Worm (Caenorhabditis elegans) whole organism, L2 larva: ENCODE measurements around the gene ZC21.10.

Experiments used
- C34F6.9 ChIP-seq: fragments of 150-350 bp; optimal IDR thresholded peaks from 2 replicates; lab custom pipeline; 2014; ENCODE audit warnings: missing biosample characterization, missing genetic modification characterization
- F13H6.1 ChIP-seq: sonication (generic microtip); optimal IDR thresholded peaks from 2 replicates; lab custom pipeline; 2016; ENCODE audit warnings: missing genetic modification characterization, missing compliant biosample characterization
- R02D3.7 ChIP-seq: fragments of 150-350 bp; optimal IDR thresholded peaks from 2 replicates; lab custom pipeline; 2014; ENCODE audit warnings: missing biosample characterization, missing genetic modification characterization
- Y55F3AM.14 ChIP-seq: fragments of 200-800 bp; sonication (Bioruptor generic); optimal IDR thresholded peaks from 2 replicates; lab custom pipeline; 2018; ENCODE audit warnings: mild to moderate bottlenecking, missing genetic modification characterization, missing compliant biosample characterization
- ZK546.5 ChIP-seq: sonication (generic microtip); optimal IDR thresholded peaks from 2 replicates; lab custom pipeline; 2017; ENCODE audit warnings: missing biosample characterization, missing genetic modification characterization
- alr-1 ChIP-seq: fragments of 150-350 bp; optimal IDR thresholded peaks from 2 replicates; lab custom pipeline; 2014; ENCODE audit warnings: missing biosample characterization, missing genetic modification characterization
- aly-2 ChIP-seq: fragments of 150-350 bp; optimal IDR thresholded peaks from 2 replicates; lab custom pipeline; 2014; ENCODE audit warnings: missing biosample characterization, missing genetic modification characterization
- ama-1 ChIP-seq: fragments of 150-350 bp; optimal IDR thresholded peaks from 2 replicates; lab custom pipeline; 2018; ENCODE audit warnings: inconsistent platforms
- blmp-1 ChIP-seq: sonication (generic microtip); optimal IDR thresholded peaks from 2 replicates; lab custom pipeline; 2017; ENCODE audit warnings: missing genetic modification characterization, mild to moderate bottlenecking, missing compliant biosample characterization, antibody characterized with exemption, moderate library complexity; ENCODE audit not compliant: insufficient read depth
- ceh-16 ChIP-seq: fragments of 150-350 bp; optimal IDR thresholded peaks from 2 replicates; lab custom pipeline; 2014; ENCODE audit warnings: missing biosample characterization, missing genetic modification characterization
- ceh-82 ChIP-seq: fragments of 150-350 bp; optimal IDR thresholded peaks from 2 replicates; lab custom pipeline; 2014; ENCODE audit warnings: missing biosample characterization, missing genetic modification characterization
- crh-2 ChIP-seq: sonication (generic microtip); optimal IDR thresholded peaks from 2 replicates; lab custom pipeline; 2017; ENCODE audit warnings: missing biosample characterization, missing genetic modification characterization
- dmd-4 ChIP-seq: sonication (generic microtip); optimal IDR thresholded peaks from 2 replicates; lab custom pipeline; 2017; ENCODE audit warnings: missing biosample characterization, missing genetic modification characterization
- egl-27 ChIP-seq: sonication (generic microtip); optimal IDR thresholded peaks from 3 replicates; lab custom pipeline; 2017; ENCODE audit warnings: missing biosample characterization, missing genetic modification reagents, missing genetic modification characterization
- elt-1 ChIP-seq: fragments of 150-350 bp; optimal IDR thresholded peaks from 2 replicates; lab custom pipeline; 2014; ENCODE audit warnings: missing biosample characterization, missing genetic modification characterization
- elt-3 ChIP-seq: sonication (generic microtip); optimal IDR thresholded peaks from 2 replicates; lab custom pipeline; 2017; ENCODE audit warnings: missing biosample characterization, missing genetic modification characterization
- fos-1 ChIP-seq: fragments of 150-350 bp; optimal IDR thresholded peaks from 2 replicates; lab custom pipeline; 2014; ENCODE audit warnings: missing biosample characterization, missing genetic modification characterization
- gmeb-1 ChIP-seq: fragments of 150-350 bp; optimal IDR thresholded peaks from 2 replicates; lab custom pipeline; 2014; ENCODE audit warnings: missing biosample characterization, missing genetic modification characterization
- lin-11 ChIP-seq: fragments of 150-350 bp; sonication (generic microtip); optimal IDR thresholded peaks from 2 replicates; lab custom pipeline; 2014; ENCODE audit warnings: missing biosample characterization, missing genetic modification characterization, inconsistent platforms, mixed read lengths
- lin-13 ChIP-seq: fragments of 150-350 bp; optimal IDR thresholded peaks from 2 replicates; lab custom pipeline; 2014; ENCODE audit warnings: missing biosample characterization, missing genetic modification reagents, missing genetic modification characterization
- lin-39 ChIP-seq: fragments of 150-350 bp; optimal IDR thresholded peaks from 2 replicates; lab custom pipeline; 2014; ENCODE audit warnings: missing biosample characterization, missing genetic modification reagents, missing genetic modification characterization
- lsy-2 ChIP-seq, 2 experiments: fragments of 150-350 bp in 1 of 2; sonication (generic microtip) in 1 of 2; optimal IDR thresholded peaks; 2 replicates each; lab custom pipeline; 2014 to 2017; ENCODE audit warnings: missing biosample characterization in 2 of 2, missing genetic modification characterization in 2 of 2
- mab-5 ChIP-seq: fragments of 150-350 bp; optimal IDR thresholded peaks from 2 replicates; lab custom pipeline; 2014; ENCODE audit warnings: missing biosample characterization, missing genetic modification characterization
- mbf-1 ChIP-seq: sonication (generic microtip); optimal IDR thresholded peaks from 2 replicates; lab custom pipeline; 2017; ENCODE audit warnings: missing biosample characterization, missing genetic modification characterization
- mdl-1 ChIP-seq, 2 experiments: fragments of 150-350 bp in 1 of 2; sonication (generic microtip) in 1 of 2; optimal IDR thresholded peaks; 2 replicates each; lab custom pipeline; 2017; ENCODE audit warnings: missing biosample characterization in 2 of 2, missing genetic modification characterization in 2 of 2
- nhr-10 ChIP-seq: sonication (generic microtip); optimal IDR thresholded peaks from 2 replicates; lab custom pipeline; 2017; ENCODE audit warnings: missing biosample characterization, missing genetic modification characterization
- nhr-11 ChIP-seq: fragments of 150-350 bp; optimal IDR thresholded peaks from 2 replicates; lab custom pipeline; 2014; ENCODE audit warnings: missing biosample characterization, missing genetic modification characterization
- nhr-12 ChIP-seq: fragments of 150-350 bp; optimal IDR thresholded peaks from 2 replicates; lab custom pipeline; 2014; ENCODE audit warnings: missing biosample characterization, missing genetic modification characterization
- nhr-129 ChIP-seq: fragments of 150-350 bp; optimal IDR thresholded peaks from 2 replicates; lab custom pipeline; 2014; ENCODE audit warnings: missing biosample characterization, missing genetic modification characterization
- nhr-21 ChIP-seq: fragments of 150-350 bp; optimal IDR thresholded peaks from 2 replicates; lab custom pipeline; 2014; ENCODE audit warnings: missing biosample characterization, missing genetic modification characterization
- nhr-23 ChIP-seq: fragments of 150-350 bp; optimal IDR thresholded peaks from 2 replicates; lab custom pipeline; 2014; ENCODE audit warnings: missing biosample characterization, missing genetic modification reagents, missing genetic modification characterization
- nhr-237 ChIP-seq: fragments of 150-350 bp; optimal IDR thresholded peaks from 2 replicates; lab custom pipeline; 2014; ENCODE audit warnings: missing biosample characterization, missing genetic modification characterization
- nhr-25 ChIP-seq: fragments of 150-350 bp; sonication (generic microtip); optimal IDR thresholded peaks from 3 replicates; lab custom pipeline; 2014; ENCODE audit warnings: missing biosample characterization, missing genetic modification characterization
- nhr-6 ChIP-seq: fragments of 150-350 bp; optimal IDR thresholded peaks from 2 replicates; lab custom pipeline; 2014; ENCODE audit warnings: missing biosample characterization, missing genetic modification characterization
- nhr-77 ChIP-seq: fragments of 150-350 bp; optimal IDR thresholded peaks from 2 replicates; lab custom pipeline; 2014; ENCODE audit warnings: missing biosample characterization, missing genetic modification characterization
- peb-1 ChIP-seq: fragments of 150-350 bp; optimal IDR thresholded peaks from 2 replicates; lab custom pipeline; 2014; ENCODE audit warnings: missing biosample characterization, missing genetic modification characterization
- sem-4 ChIP-seq: fragments of 150-350 bp; optimal IDR thresholded peaks from 2 replicates; lab custom pipeline; 2014; ENCODE audit warnings: missing biosample characterization, missing genetic modification reagents, missing genetic modification characterization
- skn-1 ChIP-seq: sonication (generic microtip); optimal IDR thresholded peaks from 2 replicates; lab custom pipeline; 2017; ENCODE audit warnings: missing biosample characterization, missing genetic modification characterization
- sma-3 ChIP-seq: sonication (generic microtip); optimal IDR thresholded peaks from 2 replicates; lab custom pipeline; 2016; ENCODE audit warnings: missing genetic modification reagents, missing genetic modification characterization, missing compliant biosample characterization
- sma-9 ChIP-seq, 2 experiments: fragments of 150-350 bp in 1 of 2; sonication (generic microtip) in 1 of 2; optimal IDR thresholded peaks; 2 replicates each; lab custom pipeline; 2014 to 2016; ENCODE audit warnings: missing genetic modification characterization in 2 of 2, mild to moderate bottlenecking in 1 of 2, missing biosample characterization in 1 of 2, missing compliant biosample characterization in 1 of 2, missing genetic modification reagents in 1 of 2, moderate library complexity in 1 of 2
- snpc-4 ChIP-seq: fragments of 150-350 bp; optimal IDR thresholded peaks from 2 replicates; lab custom pipeline; 2014; ENCODE audit warnings: missing biosample characterization, missing genetic modification characterization
- unc-39 ChIP-seq: fragments of 150-350 bp; optimal IDR thresholded peaks from 2 replicates; lab custom pipeline; 2014; ENCODE audit warnings: missing biosample characterization, missing genetic modification characterization
- unc-55 ChIP-seq: fragments of 150-350 bp; sonication (generic microtip); optimal IDR thresholded peaks from 3 replicates; lab custom pipeline; 2014; ENCODE audit warnings: missing biosample characterization, missing genetic modification reagents, missing genetic modification characterization
- unc-62 ChIP-seq: fragments of 150-350 bp; optimal IDR thresholded peaks from 2 replicates; lab custom pipeline; 2014; ENCODE audit warnings: missing biosample characterization, missing genetic modification reagents, missing genetic modification characterization
- zag-1 ChIP-seq: fragments of 150-350 bp; optimal IDR thresholded peaks from 2 replicates; lab custom pipeline; 2014; ENCODE audit warnings: missing biosample characterization, missing genetic modification characterization
- ztf-1 ChIP-seq: fragments of 200-800 bp; sonication (Bioruptor generic); conservative IDR thresholded peaks from 2 replicates; pipeline ENCODE4 v1.3.6; 2022; ENCODE audit warnings: missing genetic modification characterization, missing compliant biosample characterization
- ztf-11 ChIP-seq: sonication (generic microtip); optimal IDR thresholded peaks from 2 replicates; lab custom pipeline; 2017; ENCODE audit warnings: missing biosample characterization, missing genetic modification characterization
- ztf-4 ChIP-seq: fragments of 150-350 bp; optimal IDR thresholded peaks from 2 replicates; lab custom pipeline; 2014; ENCODE audit warnings: missing biosample characterization, missing genetic modification characterization

ZC21.10 gene

DNA sequence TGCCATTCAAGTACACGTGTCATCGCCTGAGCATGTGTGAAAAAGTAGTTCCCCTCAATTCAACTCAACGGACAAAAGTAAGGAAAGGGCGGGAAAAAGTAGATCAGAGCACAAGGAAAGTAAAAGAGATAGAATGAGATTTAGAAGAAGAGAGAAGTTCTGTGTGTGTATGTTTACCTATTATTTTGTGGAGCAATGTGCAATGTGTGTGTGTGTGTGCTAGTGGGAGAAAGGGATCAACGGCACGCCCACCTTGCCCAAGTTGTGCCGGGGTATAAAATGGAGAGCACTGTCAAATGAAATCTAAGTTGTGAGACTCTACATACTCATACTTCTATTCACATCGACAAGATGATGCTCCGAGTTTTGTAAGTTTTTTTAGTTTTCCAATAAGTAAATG, 5.1 kb upstream of the ZC21.10 start, which contains the start of gene idpp-15:
Gene idpp-15 (plus strand): TSS at position 301 of the 400 bp plus-strand sequence.
- TF ChIP-seq R02D3.7 (tag; lab: Kevin White, UChicago) (no peak), nhr-10 (tag; lab: Kevin White, UChicago) (no peak), F13H6.1 (tag; lab: Kevin White, UChicago) (no peak), unc-55 (GFP tag; lab: Kevin White, UChicago) (no peak), mab-5 (tag; lab: Kevin White, UChicago) (no peak), lin-39 (tag; lab: Kevin White, UChicago) (no peak), nhr-77 (no peak), gmeb-1 (no peak)

- no peak for TF ChIP-seq R02D3.7 (tag; lab: Kevin White, UChicago)
- no peak for TF ChIP-seq snpc-4 (tag; lab: Kevin White, UChicago)
- peak; percentile 46 for TF ChIP-seq nhr-129 (tag; lab: Kevin White, UChicago)
- peak; percentile 79 for TF ChIP-seq ama-1 (lab: Kevin White, UChicago)
- TF ChIP-seq skn-1 (tag; lab: Kevin White, UChicago), result no peak
- TF ChIP-seq crh-2 (tag; lab: Kevin White, UChicago), result peak; percentile 51
- TF ChIP-seq aly-2, result no peak
- no peak for TF ChIP-seq sem-4 (tag; lab: Kevin White, UChicago)
- TF ChIP-seq mbf-1, result no peak
- peak; percentile 69 for TF ChIP-seq lin-13 (GFP tag; lab: Kevin White, UChicago)
- peak; percentile 94 for TF ChIP-seq unc-55 (GFP tag; lab: Kevin White, UChicago)
- peak; percentile 90 for TF ChIP-seq C34F6.9
- TF ChIP-seq fos-1 (tag; lab: Kevin White, UChicago), result peak; percentile 23
- no peak for TF ChIP-seq nhr-23 (tag; lab: Kevin White, UChicago)
- TF ChIP-seq peb-1 (tag; lab: Kevin White, UChicago), result no peak
- TF ChIP-seq ceh-16 (tag; lab: Kevin White, UChicago), result no peak
- no peak for TF ChIP-seq dmd-4 (tag; lab: Kevin White, UChicago)
- TF ChIP-seq unc-39 (tag; lab: Kevin White, UChicago), result no peak
- TF ChIP-seq nhr-12, result no peak
- no peak for TF ChIP-seq mdl-1 (tag; optimal IDR thresholded peaks at IDR 0.05; lab: Kevin White, UChicago)
- peak; percentile 58 for TF ChIP-seq sma-9 (GFP tag; optimal IDR thresholded peaks at IDR 0.05; lab: Kevin White, UChicago)
- no peak for TF ChIP-seq sma-9 (tag; optimal IDR thresholded peaks at IDR 0.05; lab: Kevin White, UChicago)
- no peak for TF ChIP-seq blmp-1 (tag; lab: Kevin White, UChicago)
- no peak for TF ChIP-seq alr-1 (tag; lab: Kevin White, UChicago)
- peak; percentile 14 for TF ChIP-seq ztf-4
- peak; percentile 27 for TF ChIP-seq sma-3
- no peak for TF ChIP-seq Y55F3AM.14 (GFP tag; lab: Kevin White, UChicago)
- TF ChIP-seq ztf-11 (tag; lab: Kevin White, UChicago), result no peak
- TF ChIP-seq elt-3 (tag; lab: Kevin White, UChicago), result no peak
- no peak for TF ChIP-seq nhr-11
- no peak for TF ChIP-seq nhr-77
- no peak for TF ChIP-seq nhr-10 (tag; lab: Kevin White, UChicago)
- no peak for TF ChIP-seq lin-39 (tag; lab: Kevin White, UChicago)
- TF ChIP-seq zag-1 (tag; lab: Kevin White, UChicago), result no peak
- TF ChIP-seq elt-1 (tag; lab: Kevin White, UChicago), result no peak
- TF ChIP-seq ZK546.5, result no peak
- peak; percentile 16 for TF ChIP-seq gmeb-1
- no peak for TF ChIP-seq nhr-237
- TF ChIP-seq ztf-1 (GFP tag; lab: Robert Waterston, UW), result no peak
- no peak for TF ChIP-seq nhr-25 (tag; lab: Kevin White, UChicago)
- TF ChIP-seq lsy-2 (tag; optimal IDR thresholded peaks at IDR 0.05; lab: Kevin White, UChicago), result peak; percentile 80 to 93
- TF ChIP-seq unc-62 (GFP tag; lab: Kevin White, UChicago), result no peak
- TF ChIP-seq nhr-6 (tag; lab: Kevin White, UChicago), result peak; percentile 5
- no peak for TF ChIP-seq ceh-82 (tag; lab: Kevin White, UChicago)
- no peak for TF ChIP-seq lin-11 (tag; lab: Kevin White, UChicago)
- no peak for TF ChIP-seq egl-27 (tag; lab: Kevin White, UChicago)
- no peak for TF ChIP-seq nhr-21 (tag; lab: Kevin White, UChicago)
- TF ChIP-seq mab-5 (tag; lab: Kevin White, UChicago), result peak; percentile 4
- TF ChIP-seq F13H6.1 (tag; lab: Kevin White, UChicago), result peak; percentile 30
Measured at ce11 chrIII:8529002-8529401, 870 bp upstream of the ZC21.10 start.
